Worm (Caenorhabditis elegans) whole organism, L4/young adult: ENCODE results near the gene dmsr-13.

ENCODE experiments used
- W03F9.2 ChIP-seq: fragments of 150-350 bp; optimal IDR thresholded peaks from 2 replicates; lab custom pipeline; 2014; ENCODE audit warnings: missing biosample characterization, missing genetic modification characterization
- dao-5 ChIP-seq: sonication (generic microtip); optimal IDR thresholded peaks from 2 replicates; lab custom pipeline; 2016; ENCODE audit warnings: missing genotype, missing genetic modification characterization, moderate library complexity, missing compliant biosample characterization
- him-1 ChIP-seq: sonication (generic microtip); optimal IDR thresholded peaks from 2 replicates; lab custom pipeline; 2016; ENCODE audit warnings: missing genotype, missing genetic modification reagents, missing genetic modification characterization, missing compliant biosample characterization

- TF ChIP-seq W03F9.2 (tag; lab: Kevin White, UChicago): no peak
- TF ChIP-seq him-1 (tag; lab: Kevin White, UChicago): no peak
- no peak for TF ChIP-seq dao-5 (tag; lab: Kevin White, UChicago)
These were observed 5.8 kb downstream of the dmsr-13 start for ce11 chrV:6813862-6814261.
